Worm (Caenorhabditis elegans) whole organism, late embryonic: Measurements from ENCODE around the gene anmt-1.

Source experiments
- ceh-18 ChIP-seq: sonication (generic microtip); optimal IDR thresholded peaks from 2 replicates; lab custom pipeline; 2016; ENCODE audit warnings: missing genetic modification characterization, missing compliant biosample characterization
- gmeb-2 ChIP-seq: sonication (generic microtip); optimal IDR thresholded peaks from 2 replicates; lab custom pipeline; 2016; ENCODE audit warnings: missing genetic modification characterization, inconsistent platforms, missing compliant biosample characterization
- hlh-8 ChIP-seq: sonication (generic microtip); optimal IDR thresholded peaks from 2 replicates; lab custom pipeline; 2016; ENCODE audit warnings: missing genotype, missing genetic modification characterization, missing compliant biosample characterization
- nhr-11 ChIP-seq: fragments of 150-350 bp; optimal IDR thresholded peaks from 2 replicates; lab custom pipeline; 2014; ENCODE audit warnings: missing biosample characterization, missing genetic modification characterization
- pag-3 ChIP-seq: sonication (generic microtip); optimal IDR thresholded peaks from 2 replicates; lab custom pipeline; 2016; ENCODE audit warnings: missing compliant biosample characterization, missing genetic modification characterization, borderline replicate concordance
- pha-2 ChIP-seq: sonication (generic microtip); optimal IDR thresholded peaks from 2 replicates; lab custom pipeline; 2017; ENCODE audit warnings: mild to moderate bottlenecking, missing genetic modification characterization, missing compliant biosample characterization
- pha-4 ChIP-seq: fragments of 150-350 bp; optimal IDR thresholded peaks from 2 replicates; lab custom pipeline; 2018; ENCODE audit warnings: missing biosample characterization, missing genetic modification reagents, missing genetic modification characterization
- syd-9 ChIP-seq: sonication (generic microtip); optimal IDR thresholded peaks from 2 replicates; lab custom pipeline; 2016; ENCODE audit warnings: mild to moderate bottlenecking, missing genetic modification characterization, moderate library complexity, missing compliant biosample characterization
- ttx-3 ChIP-seq: sonication (generic microtip); optimal IDR thresholded peaks from 2 replicates; lab custom pipeline; 2016; ENCODE audit warnings: missing genetic modification reagents, missing genetic modification characterization, missing compliant biosample characterization

DNA sequence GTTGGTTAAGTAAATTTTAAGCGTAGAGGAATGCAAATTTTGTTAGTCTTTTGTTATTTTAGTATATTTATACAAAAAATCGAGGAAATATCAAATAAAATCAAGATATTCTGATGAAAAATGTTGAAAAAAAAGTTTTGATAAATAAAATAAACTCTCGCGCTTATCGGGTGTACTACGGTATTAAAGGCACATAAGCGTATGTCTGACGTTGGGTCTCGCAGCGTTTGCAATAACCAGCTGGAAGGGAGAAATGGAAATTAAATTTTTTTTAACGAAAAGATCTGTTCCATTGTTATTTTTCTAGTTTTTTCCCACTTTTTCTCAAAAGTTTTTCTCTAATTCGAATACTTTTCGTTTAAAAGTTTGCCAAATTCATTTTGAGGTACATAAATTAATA lies 4.5 kb downstream of the anmt-1 start:
- TF ChIP-seq pag-3 (tag; lab: Kevin White, UChicago) (no peak), ceh-18 (tag; lab: Kevin White, UChicago) (no peak), syd-9 (tag; lab: Kevin White, UChicago) (no peak), nhr-11 (no peak), gmeb-2 (no peak), pha-2 (tag; lab: Kevin White, UChicago) (no peak), pha-4 (no peak), ttx-3 (tag; lab: Kevin White, UChicago) (no peak), hlh-8 (no peak)
